Fruit fly (Drosophila melanogaster) whole organism, prepupa: Measurements from ENCODE around the gene CG11593.
A peak's percentile ranks its signal among the peaks of the same experiment; 100 is the strongest.

Experiments used
- Blimp-1 ChIP-seq: fragments of 200-800 bp; sonication (Bioruptor generic); optimal IDR thresholded peaks from 3 replicates; lab custom pipeline; 2017; ENCODE audit warnings: missing biosample characterization, missing genetic modification characterization, mild to moderate bottlenecking, moderate library complexity, missing genetic modification reagents
- CG10631 ChIP-seq: fragments of 200-800 bp; sonication (Bioruptor generic); optimal IDR thresholded peaks from 2 replicates; lab custom pipeline; 2016; ENCODE audit warnings: missing biosample characterization, missing genetic modification characterization
- CG10669 ChIP-seq: fragments of 200-800 bp; sonication (Bioruptor generic); optimal IDR thresholded peaks from 3 replicates; lab custom pipeline; 2018; ENCODE audit warnings: missing biosample characterization, mild to moderate bottlenecking, missing genetic modification characterization, moderate library complexity
- CG11294 ChIP-seq: fragments of 200-800 bp; sonication (Bioruptor generic); IDR thresholded peaks from 2 replicates; pipeline ENCODE4 v1.3.6; 2022; ENCODE audit warnings: missing biosample characterization, missing genetic modification characterization
- CG11762 ChIP-seq: fragments of 200-800 bp; sonication (Bioruptor generic); optimal IDR thresholded peaks from 3 replicates; lab custom pipeline; 2016; ENCODE audit warnings: missing biosample characterization, missing genetic modification characterization; ENCODE audit not compliant: insufficient read depth
- CG11902 ChIP-seq: fragments of 200-800 bp; sonication (Bioruptor generic); optimal IDR thresholded peaks from 3 replicates; lab custom pipeline; 2016; ENCODE audit warnings: missing biosample characterization, missing genetic modification characterization
- CG15336 ChIP-seq: fragments of 200-800 bp; sonication (Bioruptor generic); IDR thresholded peaks from 2 replicates; pipeline ENCODE4 v1.3.6; 2022; ENCODE audit warnings: missing biosample characterization, missing genetic modification characterization
- CG16779 ChIP-seq: fragments of 200-800 bp; sonication (Bioruptor generic); optimal IDR thresholded peaks from 3 replicates; lab custom pipeline; 2017; ENCODE audit warnings: missing biosample characterization, mild to moderate bottlenecking, missing genetic modification characterization
- CG3032 ChIP-seq: fragments of 200-800 bp; optimal IDR thresholded peaks from 2 replicates; lab custom pipeline; 2019; ENCODE audit warnings: missing biosample characterization, mild to moderate bottlenecking, missing genetic modification characterization, moderate library complexity
- CG31627 ChIP-seq: fragments of 200-800 bp; sonication (Bioruptor generic); optimal IDR thresholded peaks from 3 replicates; lab custom pipeline; 2016; ENCODE audit warnings: missing biosample characterization, missing genetic modification characterization
- CG32006 ChIP-seq: fragments of 200-800 bp; sonication (Bioruptor generic); optimal IDR thresholded peaks from 3 replicates; lab custom pipeline; 2017; ENCODE audit warnings: missing biosample characterization, mild to moderate bottlenecking, missing genetic modification characterization
- CG34406 ChIP-seq: fragments of 200-800 bp; sonication (Bioruptor generic); optimal IDR thresholded peaks from 3 replicates; lab custom pipeline; 2016; ENCODE audit warnings: missing biosample characterization, missing genetic modification characterization
- CG3919 ChIP-seq: fragments of 200-800 bp; sonication (Bioruptor generic); optimal IDR thresholded peaks from 3 replicates; lab custom pipeline; 2016; ENCODE audit warnings: missing biosample characterization, missing genetic modification characterization
- CG4318 ChIP-seq: fragments of 200-800 bp; sonication (Bioruptor generic); optimal IDR thresholded peaks from 3 replicates; lab custom pipeline; 2017; ENCODE audit warnings: missing biosample characterization, mild to moderate bottlenecking, missing genetic modification characterization
- CG6163 ChIP-seq: fragments of 200-800 bp; sonication (Bioruptor generic); IDR thresholded peaks from 3 replicates; pipeline ENCODE4 v1.3.6; 2022; ENCODE audit warnings: missing biosample characterization, missing genetic modification characterization
- CG6276 ChIP-seq: fragments of 200-800 bp; sonication (Bioruptor generic); optimal IDR thresholded peaks from 2 replicates; lab custom pipeline; 2017; ENCODE audit warnings: missing biosample characterization, mild to moderate bottlenecking, missing genetic modification characterization
- CG6792 ChIP-seq: fragments of 200-800 bp; sonication (Bioruptor generic); optimal IDR thresholded peaks from 3 replicates; lab custom pipeline; 2016; ENCODE audit warnings: missing biosample characterization, missing genetic modification characterization
- CG6808 ChIP-seq: fragments of 200-800 bp; sonication (Bioruptor generic); optimal IDR thresholded peaks from 3 replicates; lab custom pipeline; 2017; ENCODE audit warnings: missing biosample characterization, missing genetic modification characterization, mild to moderate bottlenecking, moderate library complexity, missing genetic modification reagents
- CG6854 ChIP-seq: fragments of 200-800 bp; sonication (Bioruptor generic); optimal IDR thresholded peaks from 2 replicates; lab custom pipeline; 2017; ENCODE audit warnings: missing biosample characterization, mild to moderate bottlenecking, missing genetic modification characterization
- CG7368 ChIP-seq: fragments of 200-800 bp; sonication (Bioruptor generic); optimal IDR thresholded peaks from 3 replicates; lab custom pipeline; 2016; ENCODE audit warnings: missing biosample characterization, missing genetic modification characterization
- CG8119 ChIP-seq: fragments of 200-800 bp; sonication (Bioruptor generic); IDR thresholded peaks from 3 replicates; pipeline ENCODE4 v1.3.6; 2022; ENCODE audit warnings: missing biosample characterization, missing genetic modification characterization
- CG8319 ChIP-seq: fragments of 200-800 bp; sonication (Bioruptor generic); optimal IDR thresholded peaks from 3 replicates; lab custom pipeline; 2016; ENCODE audit warnings: missing biosample characterization, missing genetic modification characterization
- CG8632 ChIP-seq: fragments of 200-800 bp; sonication (Bioruptor generic); optimal IDR thresholded peaks from 3 replicates; lab custom pipeline; 2016; ENCODE audit warnings: missing biosample characterization, missing genetic modification characterization
- CG9139 ChIP-seq: fragments of 200-800 bp; sonication (Bioruptor generic); optimal IDR thresholded peaks from 3 replicates; lab custom pipeline; 2017; ENCODE audit warnings: missing biosample characterization, mild to moderate bottlenecking, missing genetic modification characterization
- Eip75B ChIP-seq: fragments of 200-800 bp; sonication (Bioruptor generic); optimal IDR thresholded peaks from 3 replicates; lab custom pipeline; 2016; ENCODE audit warnings: missing biosample characterization, missing genetic modification characterization
- Eip78C ChIP-seq: fragments of 200-800 bp; sonication (Bioruptor generic); peaks from one replicate; lab custom pipeline; 2016; ENCODE audit warnings: missing biosample characterization, missing genetic modification characterization
- Eip93F ChIP-seq: fragments of 200-800 bp; sonication (Bioruptor generic); optimal IDR thresholded peaks from 2 replicates; lab custom pipeline; 2016; ENCODE audit warnings: missing biosample characterization, mild to moderate bottlenecking, missing genetic modification characterization
- Ets96B ChIP-seq: fragments of 200-800 bp; optimal IDR thresholded peaks from 2 replicates; lab custom pipeline; 2019; ENCODE audit warnings: missing biosample characterization, mild to moderate bottlenecking, missing genetic modification characterization, moderate library complexity
- Gug ChIP-seq: fragments of 200-800 bp; sonication (Bioruptor generic); IDR thresholded peaks from 2 replicates; pipeline ENCODE4 v1.3.6; 2022; ENCODE audit warnings: missing biosample characterization, missing genetic modification characterization
- Hr38 ChIP-seq: sonication (Bioruptor generic); optimal IDR thresholded peaks from 2 replicates; lab custom pipeline; 2016; ENCODE audit warnings: missing biosample characterization, missing genetic modification characterization
- Hr39 ChIP-seq: fragments of 200-800 bp; sonication (Bioruptor generic); optimal IDR thresholded peaks from 2 replicates; lab custom pipeline; 2016; ENCODE audit warnings: missing biosample characterization, missing genetic modification characterization
- Hr4 ChIP-seq: fragments of 200-800 bp; sonication (Bioruptor generic); optimal IDR thresholded peaks from 3 replicates; lab custom pipeline; 2016; ENCODE audit warnings: missing biosample characterization, missing genetic modification characterization
- Lpt ChIP-seq: fragments of 200-800 bp; sonication (Bioruptor generic); optimal IDR thresholded peaks from 3 replicates; lab custom pipeline; 2016; ENCODE audit warnings: missing biosample characterization, missing genetic modification characterization
- OdsH ChIP-seq: fragments of 200-800 bp; sonication (Bioruptor generic); optimal IDR thresholded peaks from 3 replicates; lab custom pipeline; 2016; ENCODE audit warnings: missing biosample characterization, missing genetic modification characterization
- Smox ChIP-seq: fragments of 200-800 bp; sonication (Bioruptor generic); optimal IDR thresholded peaks from 3 replicates; lab custom pipeline; 2016; ENCODE audit warnings: missing biosample characterization, missing genetic modification characterization
- Sox102F ChIP-seq: fragments of 200-800 bp; sonication (Bioruptor generic); optimal IDR thresholded peaks from 2 replicates; lab custom pipeline; 2016; ENCODE audit warnings: missing biosample characterization, mild to moderate bottlenecking, missing genetic modification characterization
- Sox14 ChIP-seq: fragments of 200-800 bp; sonication (Bioruptor generic); optimal IDR thresholded peaks from 3 replicates; lab custom pipeline; 2016; ENCODE audit warnings: missing biosample characterization, missing genetic modification characterization
- Sox15 ChIP-seq: fragments of 200-800 bp; sonication (Bioruptor generic); optimal IDR thresholded peaks from 3 replicates; lab custom pipeline; 2016; ENCODE audit warnings: missing biosample characterization, missing genetic modification characterization
- achi ChIP-seq: fragments of 200-800 bp; sonication (Bioruptor generic); optimal IDR thresholded peaks from 3 replicates; lab custom pipeline; 2016; ENCODE audit warnings: missing biosample characterization, missing genetic modification characterization
- cyc ChIP-seq: fragments of 200-800 bp; sonication (Bioruptor generic); optimal IDR thresholded peaks from 3 replicates; lab custom pipeline; 2016; ENCODE audit warnings: missing biosample characterization, missing genetic modification characterization
- dsx ChIP-seq: fragments of 200-800 bp; optimal IDR thresholded peaks from 3 replicates; lab custom pipeline; 2019; ENCODE audit warnings: missing biosample characterization, mild to moderate bottlenecking, missing genetic modification characterization, moderate library complexity; ENCODE audit not compliant: poor library complexity, severe bottlenecking
- eg ChIP-seq: fragments of 200-800 bp; sonication (Bioruptor generic); IDR thresholded peaks from 3 replicates; pipeline ENCODE4 v1.3.6; 2022; ENCODE audit warnings: missing biosample characterization, missing genetic modification characterization
- fd59A ChIP-seq: fragments of 200-800 bp; sonication (Bioruptor generic); optimal IDR thresholded peaks from 2 replicates; lab custom pipeline; 2017; ENCODE audit warnings: missing biosample characterization, mild to moderate bottlenecking, missing genetic modification characterization, missing genetic modification reagents
- fd85E ChIP-seq: fragments of 200-800 bp; sonication (Bioruptor generic); optimal IDR thresholded peaks from 3 replicates; lab custom pipeline; 2016; ENCODE audit warnings: missing biosample characterization, missing genetic modification characterization
- fkh ChIP-seq: fragments of 200-800 bp; sonication (Bioruptor generic); optimal IDR thresholded peaks from 3 replicates; lab custom pipeline; 2017; ENCODE audit warnings: missing biosample characterization, mild to moderate bottlenecking, missing genetic modification characterization, moderate library complexity
- lz ChIP-seq: fragments of 200-800 bp; sonication (Bioruptor generic); optimal IDR thresholded peaks from 3 replicates; lab custom pipeline; 2016; ENCODE audit warnings: missing biosample characterization, missing genetic modification characterization
- net ChIP-seq: fragments of 200-800 bp; sonication (Bioruptor generic); optimal IDR thresholded peaks from 3 replicates; lab custom pipeline; 2016; ENCODE audit warnings: missing biosample characterization, missing genetic modification characterization
- pdm3 ChIP-seq: fragments of 200-800 bp; sonication (Bioruptor generic); optimal IDR thresholded peaks from 3 replicates; lab custom pipeline; 2016; ENCODE audit warnings: missing biosample characterization, missing genetic modification characterization
- salr ChIP-seq, 2 experiments: fragments of 200-800 bp; sonication (Bioruptor generic); optimal IDR thresholded peaks; 3 replicates each; lab custom pipeline; 2016 to 2018; ENCODE audit warnings: missing biosample characterization in 2 of 2, missing genetic modification characterization in 2 of 2, mild to moderate bottlenecking in 1 of 2
- spab ChIP-seq: fragments of 200-800 bp; sonication (Bioruptor generic); optimal IDR thresholded peaks from 2 replicates; lab custom pipeline; 2017; ENCODE audit warnings: missing biosample characterization, mild to moderate bottlenecking, missing genetic modification characterization, missing genetic modification reagents
- svp ChIP-seq: fragments of 200-800 bp; sonication (Bioruptor generic); peaks from one replicate; lab custom pipeline; 2016; ENCODE audit warnings: missing biosample characterization, missing genetic modification characterization
- topi ChIP-seq: fragments of 200-800 bp; sonication (Bioruptor generic); optimal IDR thresholded peaks from 3 replicates; lab custom pipeline; 2016; ENCODE audit warnings: missing biosample characterization, missing genetic modification characterization

CG11593 gene

DNA sequence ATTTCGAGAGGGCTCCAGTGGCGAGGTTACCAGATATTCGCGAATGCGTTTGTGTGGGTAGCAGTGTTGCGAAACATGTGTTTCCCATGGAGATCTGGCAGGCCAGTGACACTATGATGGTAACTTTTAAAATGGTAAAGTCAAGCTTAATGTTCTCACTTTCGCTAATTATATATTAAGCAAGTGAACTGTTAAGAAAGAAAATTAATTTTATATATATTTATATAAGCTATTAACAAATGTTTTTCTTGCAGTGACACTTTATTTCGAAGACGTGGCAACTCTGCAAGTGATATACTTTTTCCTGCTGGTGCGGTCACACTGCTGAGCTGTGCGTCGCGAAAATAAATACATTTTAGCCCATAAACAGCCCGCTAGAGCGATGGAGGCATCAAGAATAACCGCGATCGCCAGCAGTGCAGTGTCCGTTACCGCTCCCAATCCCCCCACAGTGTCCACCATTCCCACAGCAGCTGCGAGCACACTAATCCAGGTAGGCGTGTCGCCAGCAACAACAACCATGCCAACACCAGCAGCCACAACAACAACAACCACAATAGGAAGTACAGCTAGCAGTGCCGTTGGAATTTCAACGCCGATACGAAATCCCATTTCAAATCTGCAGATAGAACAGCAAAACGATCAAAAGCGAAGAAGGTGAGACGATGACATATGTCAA is at the start of gene CG11593, which contains the start of gene Rcd5:
CG11593 (minus strand) TSS at position 236 of the 679 bp plus-strand sequence.
Rcd5 (plus strand) TSS at position 283 of the 679 bp plus-strand sequence.
- TF ChIP-seq Hr39 (GFP tag; lab: Kevin White, UChicago) = no peak
- TF ChIP-seq svp = no peak
- peak; percentile 79 for TF ChIP-seq eg
- no peak for TF ChIP-seq spab
- no peak for TF ChIP-seq CG16779 (tag; lab: Kevin White, UChicago)
- no peak for TF ChIP-seq topi (GFP tag; lab: Kevin White, UChicago)
- TF ChIP-seq CG9139 (GFP tag; lab: Kevin White, UChicago) = no peak
- no peak for TF ChIP-seq CG10669 (GFP tag; lab: Kevin White, UChicago)
- TF ChIP-seq Sox102F (GFP tag; lab: Kevin White, UChicago) = no peak
- no peak for TF ChIP-seq lz
- TF ChIP-seq OdsH (GFP tag; lab: Kevin White, UChicago) = no peak
- TF ChIP-seq CG6792 (GFP tag; lab: Kevin White, UChicago) = no peak
- TF ChIP-seq Sox15 (GFP tag; lab: Kevin White, UChicago) = peak; percentile 21
- peak; percentile 71 for TF ChIP-seq CG11902
- TF ChIP-seq fd59A (GFP tag; lab: Kevin White, UChicago) = peak; percentile 11
- TF ChIP-seq Hr4 = no peak
- TF ChIP-seq CG4318 (GFP tag; lab: Kevin White, UChicago) = peak; percentile 41
- no peak for TF ChIP-seq CG6276 (GFP tag; lab: Kevin White, UChicago)
- TF ChIP-seq CG11294 (GFP tag; lab: Robert Waterston, UW) = peak; percentile 46; the same call in 1 of the 2 replicates
- no peak for TF ChIP-seq Eip78C (GFP tag; lab: Kevin White, UChicago)
- no peak for TF ChIP-seq fkh (GFP tag; lab: Kevin White, UChicago)
- peak; percentile 4 for TF ChIP-seq CG11762
- TF ChIP-seq Gug (GFP tag; lab: Robert Waterston, UW) = peak; percentile 72
- TF ChIP-seq CG8632 (GFP tag; lab: Kevin White, UChicago) = peak; percentile 24
- peak; percentile 70 for TF ChIP-seq achi (GFP tag; lab: Kevin White, UChicago)
- no peak for TF ChIP-seq Blimp-1 (GFP tag; lab: Kevin White, UChicago)
- no peak for TF ChIP-seq Ets96B (tag; lab: Kevin White, UChicago)
- peak; percentile 48 for TF ChIP-seq Lpt (GFP tag; lab: Kevin White, UChicago)
- peak; percentile 51 for TF ChIP-seq CG15336 (GFP tag; lab: Robert Waterston, UW)
- no peak for TF ChIP-seq CG6854
- TF ChIP-seq Eip75B (GFP tag; lab: Kevin White, UChicago) = no peak
- TF ChIP-seq CG32006 (GFP tag; lab: Kevin White, UChicago) = peak; percentile 66
- TF ChIP-seq Hr38 (GFP tag; lab: Kevin White, UChicago) = no peak
- TF ChIP-seq CG3032 = no peak
- TF ChIP-seq CG7368 = no peak
- peak; percentile 83 for TF ChIP-seq CG6163 (GFP tag; lab: Robert Waterston, UW)
- no peak for TF ChIP-seq dsx (GFP tag; lab: Kevin White, UChicago)
- no peak for TF ChIP-seq CG3919 (GFP tag; lab: Kevin White, UChicago)
- TF ChIP-seq salr (GFP tag; optimal IDR thresholded peaks at IDR 0.05; lab: Kevin White, UChicago) = no peak
- TF ChIP-seq CG31627 (GFP tag; lab: Kevin White, UChicago) = peak; percentile 55
- no peak for TF ChIP-seq CG34406 (GFP tag; lab: Kevin White, UChicago)
- TF ChIP-seq cyc (GFP tag; lab: Kevin White, UChicago) = peak; percentile 53
- TF ChIP-seq CG6808 (GFP tag; lab: Kevin White, UChicago) = no peak
- no peak for TF ChIP-seq Smox (GFP tag; lab: Kevin White, UChicago)
- no peak for TF ChIP-seq fd85E (GFP tag; lab: Kevin White, UChicago)
- TF ChIP-seq Sox14 (GFP tag; lab: Kevin White, UChicago) = peak; percentile 50
- peak; percentile 50; the same call in 2 of the 3 replicates for TF ChIP-seq CG8119
- no peak for TF ChIP-seq Eip93F (GFP tag; lab: Kevin White, UChicago)
- TF ChIP-seq pdm3 (GFP tag; lab: Kevin White, UChicago) = no peak
- TF ChIP-seq net (GFP tag; lab: Kevin White, UChicago) = no peak
- TF ChIP-seq CG8319 (GFP tag; lab: Kevin White, UChicago) = peak; percentile 77
- TF ChIP-seq CG10631 (GFP tag; lab: Kevin White, UChicago) = peak; percentile 80
